Worm (Caenorhabditis elegans): Measurements from ENCODE around the gene gpla-1.

DNA sequence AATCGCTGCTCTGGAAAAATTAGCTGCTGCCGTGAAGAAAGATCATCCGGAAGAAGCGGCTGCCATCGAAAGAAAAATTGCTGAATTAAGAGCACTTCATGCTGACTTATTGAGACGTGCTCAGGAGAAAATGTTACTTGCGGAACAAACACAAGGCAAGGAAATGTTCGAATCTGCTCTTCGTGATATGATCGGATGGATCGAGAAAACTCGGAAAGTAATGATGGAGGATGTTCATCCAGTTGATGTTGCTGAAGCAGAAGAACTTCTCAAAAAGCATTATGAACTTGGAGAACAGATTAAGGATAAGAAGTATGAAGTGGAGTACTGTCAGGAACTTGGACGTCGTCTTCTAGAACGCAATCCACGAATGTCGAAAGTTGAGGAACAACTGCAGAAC is 31.6 kb downstream of the gpla-1 start:
- no peak for TF ChIP-seq flt-1 (GFP tag; IDR thresholded peaks at IDR 0.05)
- TF ChIP-seq tab-1 (GFP tag; IDR thresholded peaks at IDR 0.05): no peak
- no peak for TF ChIP-seq cog-1 (tag; optimal IDR thresholded peaks at IDR 0.05)
- TF ChIP-seq ref-1 (GFP tag; conservative IDR thresholded peaks at IDR 0.05): no peak
- TF ChIP-seq med-1 (GFP tag; optimal IDR thresholded peaks at IDR 0.05; ENCODE audit: insufficient read depth): no peak

Data from whole organism, midembryonic.